Worm (Caenorhabditis elegans): Measurements from ENCODE around the gene idpc-6.
A peak's percentile ranks its signal among the peaks of the same experiment; 100 is the strongest.

The idpc-6 gene

ce11 chrV:9664620-9665019 is 44.7 kb downstream of the idpc-6 start:
- TF ChIP-seq atf-7 (tag; optimal IDR thresholded peaks at IDR 0.05) (no peak), Y56A3A.18 (GFP tag; IDR thresholded peaks at IDR 0.05) (0 out of 2 replicates have a peak, but pooled peaks have one; percentile 28), K12H6.12 (tag; optimal IDR thresholded peaks at IDR 0.05) (peak; percentile 5), tbp1 (GFP tag; optimal IDR thresholded peaks at IDR 0.05) (no peak), sdz-38 (tag; optimal IDR thresholded peaks at IDR 0.05) (no peak), ZK185.1 (tag; optimal IDR thresholded peaks at IDR 0.05; ENCODE audit: poor library complexity, severe bottlenecking) (peak; percentile 21), D2030.7 (GFP tag; IDR thresholded peaks at IDR 0.05) (no peak)

DNA sequence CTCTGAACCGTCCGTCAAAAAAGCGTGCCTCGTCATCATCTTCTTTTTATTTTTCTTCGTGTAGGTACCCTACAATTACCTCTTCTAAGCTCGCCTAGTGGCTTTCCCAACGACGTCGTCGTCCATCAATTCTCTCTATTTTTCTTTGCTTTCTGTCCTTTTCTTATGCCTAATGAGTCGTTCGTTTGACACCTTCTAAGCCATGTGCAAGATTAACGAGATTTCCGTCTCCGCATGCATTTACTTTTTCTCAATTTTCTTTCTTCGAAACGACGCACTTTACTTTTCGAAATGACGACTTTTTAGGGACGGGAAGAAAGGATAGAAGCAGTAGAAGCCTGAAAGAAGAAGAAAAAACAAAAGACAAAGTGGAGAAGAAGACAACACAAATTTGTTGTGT is 46.4 kb downstream of the idpc-6 start, which contains the start of gene ZK287.1:
Gene ZK287.1 (plus strand): TSS at position 301 of the 400 bp plus-strand sequence.
- TF ChIP-seq ceh-91 (GFP tag; IDR thresholded peaks at IDR 0.05) (no peak), athp-1 (tag; optimal IDR thresholded peaks at IDR 0.05) (no peak), F55B11.4 (tag; optimal IDR thresholded peaks at IDR 0.05; ENCODE audit: borderline replicate concordance, insufficient read depth) (no peak)
